2 worm cellular contexts compared by ENCODE assay signal in the genomic region with DNA sequence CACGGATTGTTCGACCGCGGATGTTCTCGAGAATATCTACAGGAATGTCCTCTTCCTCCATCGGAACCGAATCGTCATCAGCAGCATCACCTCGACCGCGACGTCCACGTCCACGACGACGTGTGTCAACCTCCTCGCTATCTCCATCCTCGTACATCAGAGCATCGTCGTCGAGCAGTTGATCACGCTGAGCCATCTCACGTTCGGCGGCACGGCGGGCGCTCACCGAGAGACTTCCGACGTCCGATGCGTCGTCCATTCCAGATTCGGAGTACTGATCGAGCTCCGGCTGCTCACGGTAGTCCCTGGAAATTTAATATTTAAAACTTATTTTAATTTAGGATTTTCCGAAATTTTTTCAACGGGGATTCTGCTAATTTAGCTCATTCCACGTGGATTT.
TF ChIP-seq lines count a peak whose summit lies in the region.

No protein-coding gene starts in this region.

TF ChIP-seq in whole organism, L4 larva, 104 proteins besides CTCF, POLR2A, EP300 and RAD21:
- TF ChIP-seq arid-1 (GFP tag; conservative IDR thresholded peaks at IDR 0.05; lab: Robert Waterston, UW) (no peak), set-16 (GFP tag; IDR thresholded peaks at IDR 0.05; lab: Robert Waterston, UW) (peak; percentile 73)

TF ChIP-seq in whole organism, young adult, 124 proteins besides CTCF, POLR2A, EP300 and RAD21:
- TF ChIP-seq F49E8.2 (tag; optimal IDR thresholded peaks at IDR 0.05; lab: Kevin White, UChicago; ENCODE audit: insufficient read depth) (no peak), F10E7.11 (tag; optimal IDR thresholded peaks at IDR 0.05; lab: Kevin White, UChicago) (no peak), ccch-3 (GFP tag; optimal IDR thresholded peaks at IDR 0.05; lab: Kevin White, UChicago) (no peak), nfyb-1 (GFP tag; IDR thresholded peaks at IDR 0.05; lab: Robert Waterston, UW) (no peak), ceh-58 (GFP tag; IDR thresholded peaks at IDR 0.05; lab: Robert Waterston, UW) (0 out of 2 replicates have a peak, but pooled peaks have one; percentile 5), zfh-2 (GFP tag; conservative IDR thresholded peaks at IDR 0.05; lab: Robert Waterston, UW) (peak; percentile 78), mxl-1 (tag; optimal IDR thresholded peaks at IDR 0.05; lab: Kevin White, UChicago) (no peak), hmg-20 (GFP tag; IDR thresholded peaks at IDR 0.05; lab: Robert Waterston, UW) (no peak), tbx-9 (tag; optimal IDR thresholded peaks at IDR 0.05; lab: Kevin White, UChicago; ENCODE audit: borderline replicate concordance) (no peak), egrh-3 (GFP tag; IDR thresholded peaks at IDR 0.05; lab: Robert Waterston, UW) (peak; percentile 51; the same call in 1 of the 2 replicates), efl-1 (GFP tag; optimal IDR thresholded peaks at IDR 0.05; lab: Kevin White, UChicago) (no peak), aptf-2 (GFP tag; conservative IDR thresholded peaks at IDR 0.05; lab: Robert Waterston, UW) (no peak), hrde-1 (tag; optimal IDR thresholded peaks at IDR 0.05; lab: Kevin White, UChicago; ENCODE audit: borderline replicate concordance) (no peak), madf-3 (GFP tag; IDR thresholded peaks at IDR 0.05; lab: Robert Waterston, UW) (0 out of 2 replicates have a peak, but pooled peaks have one; percentile 41), Y79H2A.3 (GFP tag; conservative IDR thresholded peaks at IDR 0.05; lab: Robert Waterston, UW) (peak; percentile 36; the same call in 1 of the 2 replicates), Y95B8A.8 (GFP tag; IDR thresholded peaks at IDR 0.05; lab: Robert Waterston, UW) (no peak), hmg-1.2 (GFP tag; IDR thresholded peaks at IDR 0.05; lab: Robert Waterston, UW) (no peak)
